Worm (Caenorhabditis elegans): ENCODE data around the gene pcp-2.

DNA sequence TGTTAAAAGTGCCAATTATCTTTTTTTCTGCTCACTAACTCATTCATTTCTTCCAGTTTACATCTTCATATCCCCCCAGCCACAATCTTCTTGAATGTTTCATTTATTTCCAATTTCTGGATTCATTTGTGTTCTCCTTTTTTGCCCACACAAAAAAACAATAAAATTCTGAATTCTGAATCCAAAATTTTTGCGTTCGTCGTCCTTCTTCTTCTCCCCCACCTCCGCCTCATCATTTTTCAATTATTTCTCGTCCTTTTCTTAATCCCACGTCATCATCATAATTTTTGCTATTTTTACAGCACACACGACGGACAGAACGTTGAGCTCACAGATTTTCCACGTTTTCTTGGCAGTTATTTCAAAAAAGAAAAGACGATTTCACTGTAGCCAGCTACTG, 19.6 kb upstream of the pcp-2 start, which contains the start of gene C07C7.1:
- TF ChIP-seq ama-1 (optimal IDR thresholded peaks at IDR 0.05), result no peak
- TF ChIP-seq sea-1 (GFP tag; conservative IDR thresholded peaks at IDR 0.05), result no peak
- no peak for TF ChIP-seq pes-1 (GFP tag; IDR thresholded peaks at IDR 0.05)
- no peak for TF ChIP-seq hnd-1 (tag; optimal IDR thresholded peaks at IDR 0.05)
- TF ChIP-seq tbx-11 (GFP tag; IDR thresholded peaks at IDR 0.05), result no peak
- TF ChIP-seq flt-1 (GFP tag; IDR thresholded peaks at IDR 0.05), result no peak
